Fruit fly (Drosophila melanogaster) whole organism, embryonic: ENCODE data around the gene CG18302.

ENCODE experiments used
- ATbp ChIP-seq: fragments of 200-800 bp; sonication (Bioruptor generic); optimal IDR thresholded peaks from 2 replicates; lab custom pipeline; 2017; ENCODE audit warnings: missing biosample characterization, mild to moderate bottlenecking, missing genetic modification characterization, missing genetic modification reagents
- Awh ChIP-seq: fragments of 200-800 bp; sonication (Bioruptor generic); IDR thresholded peaks from 2 replicates; pipeline ENCODE4, ENCODE4 v1.3.6; 2022; ENCODE audit warnings: missing biosample characterization, missing genetic modification characterization
- BtbVII ChIP-seq: fragments of 200-800 bp; sonication (Bioruptor generic); optimal IDR thresholded peaks from 3 replicates; lab custom pipeline; 2017; ENCODE audit warnings: missing biosample characterization, mild to moderate bottlenecking, missing genetic modification characterization
- CG11398 ChIP-seq: fragments of 200-800 bp; sonication (Bioruptor generic); optimal IDR thresholded peaks from 2 replicates; lab custom pipeline; 2016; ENCODE audit warnings: missing biosample characterization, missing genetic modification characterization
- CG11695 ChIP-seq: fragments of 200-800 bp; sonication (Bioruptor generic); IDR thresholded peaks from 3 replicates; pipeline ENCODE4 v1.3.6; 2022; ENCODE audit warnings: missing biosample characterization, missing genetic modification characterization
- CG12236 ChIP-seq: fragments of 200-800 bp; sonication (Bioruptor generic); optimal IDR thresholded peaks from 2 replicates; lab custom pipeline; 2016; ENCODE audit warnings: missing biosample characterization, missing genetic modification characterization
- CG12744 ChIP-seq: fragments of 200-800 bp; sonication (Bioruptor generic); optimal IDR thresholded peaks from 2 replicates; lab custom pipeline; 2016; ENCODE audit warnings: missing biosample characterization, missing genetic modification characterization
- CG12769 ChIP-seq: fragments of 200-800 bp; sonication (Bioruptor generic); optimal IDR thresholded peaks from 2 replicates; lab custom pipeline; 2019; ENCODE audit warnings: missing biosample characterization, mild to moderate bottlenecking, missing genetic modification characterization, moderate library complexity
- CG15479 ChIP-seq: fragments of 200-800 bp; sonication (Bioruptor generic); optimal IDR thresholded peaks from 3 replicates; lab custom pipeline; 2019; ENCODE audit warnings: missing biosample characterization, mild to moderate bottlenecking, missing genetic modification characterization, moderate library complexity
- CG1832 ChIP-seq: fragments of 200-800 bp; sonication (Bioruptor generic); optimal IDR thresholded peaks from 2 replicates; lab custom pipeline; 2017; ENCODE audit warnings: missing biosample characterization, mild to moderate bottlenecking, missing genetic modification characterization, inconsistent platforms
- CG2875 ChIP-seq: fragments of 200-800 bp; sonication (Bioruptor generic); optimal IDR thresholded peaks from 2 replicates; lab custom pipeline; 2017; ENCODE audit warnings: missing biosample characterization, mild to moderate bottlenecking, missing genetic modification characterization, missing genetic modification reagents
- CG4360 ChIP-seq: fragments of 200-800 bp; sonication (Bioruptor generic); IDR thresholded peaks from 2 replicates; pipeline ENCODE4 v1.3.6; 2022; ENCODE audit warnings: missing biosample characterization, missing genetic modification characterization
- CG6683 ChIP-seq: fragments of 200-800 bp; sonication (Bioruptor generic); optimal IDR thresholded peaks from 2 replicates; lab custom pipeline; 2017; ENCODE audit warnings: missing biosample characterization, mild to moderate bottlenecking, missing genetic modification characterization, missing genetic modification reagents
- CG6689 ChIP-seq: fragments of 200-800 bp; sonication (Bioruptor generic); IDR thresholded peaks from 2 replicates; pipeline ENCODE4 v1.3.6; 2022; ENCODE audit warnings: missing biosample characterization, missing genetic modification characterization
- CG6813 ChIP-seq: fragments of 200-800 bp; sonication (Bioruptor generic); optimal IDR thresholded peaks from 2 replicates; lab custom pipeline; 2017; ENCODE audit warnings: missing biosample characterization, missing genetic modification characterization, mild to moderate bottlenecking, moderate library complexity, missing genetic modification reagents
- CG7372 ChIP-seq: fragments of 200-800 bp; sonication (Bioruptor generic); IDR thresholded peaks from 2 replicates; pipeline ENCODE4 v1.3.6; 2022; ENCODE audit warnings: missing biosample characterization, missing genetic modification characterization
- CG8281 ChIP-seq: fragments of 200-800 bp; sonication (Bioruptor generic); optimal IDR thresholded peaks from 2 replicates; lab custom pipeline; 2018; ENCODE audit warnings: missing biosample characterization, mild to moderate bottlenecking, missing genetic modification characterization, moderate library complexity
- CG9876 ChIP-seq: fragments of 200-800 bp; sonication (Bioruptor generic); optimal IDR thresholded peaks from 2 replicates; lab custom pipeline; 2016; ENCODE audit warnings: missing biosample characterization, missing genetic modification characterization
- E2f2 ChIP-seq: fragments of 200-800 bp; sonication (Bioruptor generic); IDR thresholded peaks from 2 replicates; pipeline ENCODE4 v1.3.6; 2022; ENCODE audit warnings: missing biosample characterization, missing genetic modification characterization
- H2.0 ChIP-seq: fragments of 200-800 bp; sonication (Bioruptor generic); IDR thresholded peaks from 2 replicates; pipeline ENCODE4 v1.3.6; 2022; ENCODE audit warnings: missing biosample characterization, missing genetic modification characterization
- HLHmδ ChIP-seq: fragments of 200-800 bp; sonication (Bioruptor generic); optimal IDR thresholded peaks from 2 replicates; lab custom pipeline; 2018; ENCODE audit warnings: missing biosample characterization, mild to moderate bottlenecking, missing genetic modification characterization, moderate library complexity
- MESR4 ChIP-seq: fragments of 200-800 bp; sonication (Bioruptor generic); optimal IDR thresholded peaks from 2 replicates; lab custom pipeline; 2018; ENCODE audit warnings: missing biosample characterization, mild to moderate bottlenecking, missing genetic modification characterization, moderate library complexity
- MTF-1 ChIP-seq: fragments of 200-800 bp; sonication (Bioruptor generic); optimal IDR thresholded peaks from 2 replicates; lab custom pipeline; 2018; ENCODE audit warnings: missing biosample characterization, mild to moderate bottlenecking, missing genetic modification characterization, borderline replicate concordance
- Med ChIP-seq: fragments of 200-800 bp; sonication (Bioruptor generic); peaks from one replicate; lab custom pipeline; 2016; ENCODE audit warnings: missing biosample characterization, missing genetic modification characterization, mild to moderate bottlenecking, inconsistent platforms, moderate library complexity
- Myb ChIP-seq: fragments of 200-800 bp; sonication (Bioruptor generic); optimal IDR thresholded peaks from 2 replicates; lab custom pipeline; 2016; ENCODE audit warnings: missing biosample characterization, missing genetic modification characterization
- Nf-YC ChIP-seq: fragments of 200-800 bp; optimal IDR thresholded peaks from 3 replicates; lab custom pipeline; 2019; ENCODE audit warnings: missing biosample characterization, mild to moderate bottlenecking, missing genetic modification characterization, moderate library complexity
- Ptx1 ChIP-seq: fragments of 200-800 bp; sonication (Bioruptor generic); IDR thresholded peaks from 2 replicates; pipeline ENCODE4 v1.3.6; 2022; ENCODE audit warnings: missing biosample characterization, missing genetic modification characterization
- Sin3A ChIP-seq: fragments of >200 bp; optimal IDR thresholded peaks from 2 replicates; lab custom pipeline; 2018
- TFAM ChIP-seq: fragments of 200-800 bp; sonication (Bioruptor generic); optimal IDR thresholded peaks from 2 replicates; lab custom pipeline; 2017; ENCODE audit warnings: missing biosample characterization, missing genetic modification characterization, inconsistent platforms
- Xbp1 ChIP-seq: fragments of 200-800 bp; sonication (Bioruptor generic); optimal IDR thresholded peaks from 3 replicates; lab custom pipeline; 2016; ENCODE audit warnings: missing biosample characterization, mild to moderate bottlenecking, missing genetic modification characterization
- Xrp1 ChIP-seq: fragments of 200-800 bp; sonication (Bioruptor generic); IDR thresholded peaks from 2 replicates; pipeline ENCODE4 v1.3.6; 2022; ENCODE audit warnings: missing biosample characterization, missing genetic modification characterization
- bab2 ChIP-seq: fragments of 200-800 bp; sonication (Bioruptor generic); optimal IDR thresholded peaks from 2 replicates; lab custom pipeline; 2016; ENCODE audit warnings: missing biosample characterization, missing genetic modification characterization
- cas ChIP-seq: fragments of 200-800 bp; sonication (Bioruptor generic); IDR thresholded peaks from 2 replicates; pipeline ENCODE4 v1.3.6; 2022; ENCODE audit warnings: missing biosample characterization, missing genetic modification characterization
- chm ChIP-seq: fragments of 200-800 bp; sonication (Bioruptor generic); IDR thresholded peaks from 2 replicates; pipeline ENCODE4 v1.3.6; 2022; ENCODE audit warnings: missing biosample characterization, missing genetic modification characterization
- croc ChIP-seq: fragments of 200-800 bp; sonication (Bioruptor generic); conservative IDR thresholded peaks from 3 replicates; pipeline ENCODE4 v1.3.6; 2022; ENCODE audit warnings: missing biosample characterization, missing genetic modification characterization
- crol ChIP-seq: fragments of 200-800 bp; sonication (Bioruptor generic); IDR thresholded peaks from 2 replicates; pipeline ENCODE4 v1.3.6; 2022; ENCODE audit warnings: missing biosample characterization, missing genetic modification characterization
- cwo ChIP-seq: fragments of 200-800 bp; sonication (Bioruptor generic); optimal IDR thresholded peaks from 3 replicates; lab custom pipeline; 2017; ENCODE audit warnings: missing biosample characterization, missing genetic modification characterization, mild to moderate bottlenecking, moderate library complexity, missing genetic modification reagents
- gcm ChIP-seq: fragments of 200-800 bp; sonication (Bioruptor generic); optimal IDR thresholded peaks from 2 replicates; lab custom pipeline; 2019; ENCODE audit warnings: missing biosample characterization, mild to moderate bottlenecking, missing genetic modification characterization, moderate library complexity
- gcm2 ChIP-seq: fragments of 200-800 bp; sonication (Bioruptor generic); optimal IDR thresholded peaks from 2 replicates; lab custom pipeline; 2016; ENCODE audit warnings: missing biosample characterization, missing genetic modification characterization
- lab ChIP-seq: fragments of 200-800 bp; sonication (Bioruptor generic); optimal IDR thresholded peaks from 3 replicates; lab custom pipeline; 2017; ENCODE audit warnings: missing biosample characterization, missing genetic modification characterization, mild to moderate bottlenecking, moderate library complexity, missing genetic modification reagents
- lbe ChIP-seq: fragments of 200-800 bp; sonication (Bioruptor generic); optimal IDR thresholded peaks from 2 replicates; lab custom pipeline; 2016; ENCODE audit warnings: missing biosample characterization, mild to moderate bottlenecking, missing genetic modification characterization
- luna ChIP-seq: fragments of 200-800 bp; sonication (Bioruptor generic); optimal IDR thresholded peaks from 2 replicates; lab custom pipeline; 2016; ENCODE audit warnings: missing biosample characterization, missing genetic modification characterization
- mirr ChIP-seq: fragments of 200-800 bp; sonication (Bioruptor generic); optimal IDR thresholded peaks from 3 replicates; lab custom pipeline; 2018; ENCODE audit warnings: missing biosample characterization, mild to moderate bottlenecking, missing genetic modification characterization
- org-1 ChIP-seq: fragments of 200-800 bp; sonication (Bioruptor generic); optimal IDR thresholded peaks from 2 replicates; lab custom pipeline; 2017; ENCODE audit warnings: missing biosample characterization, missing genetic modification characterization
- rib ChIP-seq: fragments of 200-800 bp; sonication (Bioruptor generic); IDR thresholded peaks from 2 replicates; pipeline ENCODE4 v1.3.6; 2022; ENCODE audit warnings: missing biosample characterization, missing genetic modification characterization
- row ChIP-seq: fragments of 200-800 bp; sonication (Bioruptor generic); IDR thresholded peaks from 3 replicates; pipeline ENCODE4 v1.3.6; 2022; ENCODE audit warnings: missing biosample characterization, missing genetic modification characterization
- sc ChIP-seq, 3 experiments: fragments of >200 bp in 2 of 3; fragments of 200-800 bp in 1 of 3; sonication (Bioruptor generic) in 1 of 3; optimal IDR thresholded peaks; 2 replicates in 2 of 3; 3 replicates in 1 of 3; lab custom pipeline; 2017; ENCODE audit warnings: mild to moderate bottlenecking in 1 of 3, missing biosample characterization in 1 of 3, missing genetic modification characterization in 1 of 3, missing genetic modification reagents in 1 of 3
- twi ChIP-seq: fragments of 200-800 bp; optimal IDR thresholded peaks from 2 replicates; lab custom pipeline; 2019; ENCODE audit warnings: missing biosample characterization, mild to moderate bottlenecking, missing genetic modification characterization, moderate library complexity
- wdn ChIP-seq: fragments of 200-800 bp; sonication (Bioruptor generic); IDR thresholded peaks from 2 replicates; pipeline ENCODE4 v1.3.6; 2022; ENCODE audit warnings: missing biosample characterization, missing genetic modification characterization

Gene CG18302

DNA sequence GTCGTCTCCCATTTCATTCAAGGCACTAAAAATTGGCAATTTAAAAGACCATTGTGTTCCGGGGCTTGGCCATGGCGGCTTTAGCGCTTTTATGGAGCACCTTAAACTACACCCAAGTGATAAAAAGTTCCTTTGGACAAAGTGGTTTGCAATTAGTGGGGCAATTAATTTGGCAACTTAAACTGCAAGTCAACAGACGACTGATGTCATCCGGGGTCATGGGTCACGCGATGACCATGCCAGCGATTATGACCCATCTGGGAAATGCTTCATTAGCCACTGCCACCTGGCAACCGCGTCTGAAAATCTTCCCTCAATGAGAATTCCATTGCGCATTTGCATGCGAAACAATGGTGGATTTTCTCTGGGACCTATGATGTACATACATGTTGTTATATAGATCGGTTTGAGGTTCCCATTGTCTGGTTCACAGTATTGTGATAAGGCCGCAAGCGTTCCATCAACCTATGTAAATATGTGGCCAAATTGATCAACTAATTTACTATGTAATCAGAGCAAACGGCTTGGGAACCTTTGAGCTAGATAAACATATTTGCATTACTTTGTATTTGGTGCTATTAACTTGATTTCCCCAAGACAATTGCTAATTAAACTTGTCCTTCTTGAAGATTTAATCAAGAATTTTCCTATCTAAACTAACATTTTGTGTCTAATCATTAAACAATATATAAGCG lies 36.9 kb upstream of the CG18302 start (continued):
- no peak for TF ChIP-seq Myb (GFP tag; lab: Kevin White, UChicago)
- no peak for TF ChIP-seq CG6683
- TF ChIP-seq Xbp1: no peak
- no peak for TF ChIP-seq CG1832
- no peak for TF ChIP-seq CG9876 (GFP tag; lab: Kevin White, UChicago)
- peak; percentile 52 for TF ChIP-seq bab2 (GFP tag; lab: Kevin White, UChicago)
- TF ChIP-seq Ptx1 (GFP tag; lab: Robert Waterston, UW): no peak
- TF ChIP-seq croc (GFP tag; lab: Robert Waterston, UW): no peak
- TF ChIP-seq CG8281 (tag; lab: Kevin White, UChicago): no peak
- TF ChIP-seq CG11398: no peak
- TF ChIP-seq lbe (GFP tag; lab: Kevin White, UChicago): no peak

- TF ChIP-seq luna: no peak
- 0 out of 2 replicates have a peak, but pooled peaks have one; percentile 27 for TF ChIP-seq chm (GFP tag; lab: Robert Waterston, UW)
- TF ChIP-seq CG15479 (GFP tag; lab: Kevin White, UChicago): no peak
- no peak for TF ChIP-seq MTF-1 (GFP tag; lab: Kevin White, UChicago)
- TF ChIP-seq TFAM (GFP tag; lab: Kevin White, UChicago): no peak
- no peak for TF ChIP-seq CG12744 (GFP tag; lab: Kevin White, UChicago)
- TF ChIP-seq org-1: peak; percentile 4
- peak; percentile 8; the same call in 1 of the 2 replicates for TF ChIP-seq CG6689 (GFP tag; lab: Robert Waterston, UW)
- peak; percentile 58 for TF ChIP-seq mirr (GFP tag; lab: Kevin White, UChicago)
- no peak for TF ChIP-seq crol (GFP tag; lab: Robert Waterston, UW)
- no peak for TF ChIP-seq gcm (GFP tag; lab: Kevin White, UChicago)
- peak; percentile 17 for TF ChIP-seq E2f2 (GFP tag; lab: Robert Waterston, UW)
- no peak for TF ChIP-seq cas (GFP tag; lab: Robert Waterston, UW)
- peak; percentile 84 for TF ChIP-seq CG4360 (GFP tag; lab: Robert Waterston, UW)
- TF ChIP-seq rib: peak; percentile 37; the same call in 1 of the 2 replicates
- no peak for TF ChIP-seq Xrp1
- peak; percentile 2 for TF ChIP-seq CG6813
- TF ChIP-seq sc (optimal IDR thresholded peaks at IDR 0.05; lab: Kevin White, UChicago): no peak
- TF ChIP-seq sc (GFP tag; optimal IDR thresholded peaks at IDR 0.05; lab: Kevin White, UChicago): no peak
- peak; percentile 20 for TF ChIP-seq ATbp
- TF ChIP-seq H2.0 (GFP tag; lab: Robert Waterston, UW): no peak
- peak; percentile 53 for TF ChIP-seq BtbVII (GFP tag; lab: Kevin White, UChicago)
- TF ChIP-seq wdn (GFP tag; lab: Robert Waterston, UW): no peak
- TF ChIP-seq Sin3A (lab: Kevin White, UChicago): no peak
- peak; percentile 38 for TF ChIP-seq Med (GFP tag; lab: Kevin White, UChicago)
- TF ChIP-seq gcm2 (GFP tag; lab: Kevin White, UChicago): no peak
- TF ChIP-seq CG2875: no peak
- TF ChIP-seq CG12236: no peak
- peak; percentile 15 for TF ChIP-seq CG12769
- TF ChIP-seq row (GFP tag; lab: Robert Waterston, UW): no peak
- no peak for TF ChIP-seq cwo (GFP tag; lab: Kevin White, UChicago)
- peak; percentile 30; the same call in 1 of the 2 replicates for TF ChIP-seq Awh (GFP tag; lab: Robert Waterston, UW)
- peak; percentile 87 for TF ChIP-seq twi (tag; lab: Kevin White, UChicago)
- no peak for TF ChIP-seq MESR4 (GFP tag; lab: Kevin White, UChicago)
- no peak for TF ChIP-seq Nf-YC (tag; lab: Kevin White, UChicago)
- TF ChIP-seq CG11695: 0 out of 3 replicates have a peak, but pooled peaks have one; percentile 26
- TF ChIP-seq lab (GFP tag; lab: Kevin White, UChicago): peak; percentile 48
- peak; percentile 33; the same call in 1 of the 2 replicates for TF ChIP-seq CG7372
- TF ChIP-seq HLHmδ (GFP tag; lab: Kevin White, UChicago): peak; percentile 33
Observed at dm6 chr2L:10499608-10500007, 34.5 kb upstream of the CG18302 start.
